Worm (Caenorhabditis elegans): ENCODE measurements around the gene B0563.10.

ce11 chrX:9213873-9214341 is 46.9 kb upstream of the B0563.10 start, which contains the start of gene C35B8.3:
- TF ChIP-seq Y53F4B.3 (GFP tag; IDR thresholded peaks at IDR 0.05) (no peak), ccch-3 (GFP tag; optimal IDR thresholded peaks at IDR 0.05) (no peak), hmg-20 (GFP tag; IDR thresholded peaks at IDR 0.05) (no peak), fkh-3 (tag; optimal IDR thresholded peaks at IDR 0.05) (no peak), B0261.1 (tag; optimal IDR thresholded peaks at IDR 0.05) (no peak), hsf-1 (GFP tag; IDR thresholded peaks at IDR 0.05) (no peak), madf-3 (GFP tag; IDR thresholded peaks at IDR 0.05) (no peak), F57A8.1 (GFP tag; optimal IDR thresholded peaks at IDR 0.05) (no peak), ama-1 (optimal IDR thresholded peaks at IDR 0.05) (no peak), ama-1 (GFP tag; optimal IDR thresholded peaks at IDR 0.05) (no peak)
